Fruit fly (Drosophila melanogaster) whole organism, prepupa: Measurements from ENCODE around the gene CG6761.

Experiments
- Blimp-1 ChIP-seq: fragments of 200-800 bp; sonication (Bioruptor generic); optimal IDR thresholded peaks from 3 replicates; lab custom pipeline; 2017; ENCODE audit warnings: missing biosample characterization, missing genetic modification characterization, mild to moderate bottlenecking, moderate library complexity, missing genetic modification reagents
- CG10631 ChIP-seq: fragments of 200-800 bp; sonication (Bioruptor generic); optimal IDR thresholded peaks from 2 replicates; lab custom pipeline; 2016; ENCODE audit warnings: missing biosample characterization, missing genetic modification characterization
- CG10669 ChIP-seq: fragments of 200-800 bp; sonication (Bioruptor generic); optimal IDR thresholded peaks from 3 replicates; lab custom pipeline; 2018; ENCODE audit warnings: missing biosample characterization, mild to moderate bottlenecking, missing genetic modification characterization, moderate library complexity
- CG11294 ChIP-seq: fragments of 200-800 bp; sonication (Bioruptor generic); IDR thresholded peaks from 2 replicates; pipeline ENCODE4 v1.3.6; 2022; ENCODE audit warnings: missing biosample characterization, missing genetic modification characterization
- CG1621 ChIP-seq: fragments of 200-800 bp; sonication (Bioruptor generic); optimal IDR thresholded peaks from 3 replicates; lab custom pipeline; 2018; ENCODE audit warnings: missing biosample characterization, mild to moderate bottlenecking, missing genetic modification characterization
- CG16779 ChIP-seq: fragments of 200-800 bp; sonication (Bioruptor generic); optimal IDR thresholded peaks from 3 replicates; lab custom pipeline; 2017; ENCODE audit warnings: missing biosample characterization, mild to moderate bottlenecking, missing genetic modification characterization
- CG32006 ChIP-seq: fragments of 200-800 bp; sonication (Bioruptor generic); optimal IDR thresholded peaks from 3 replicates; lab custom pipeline; 2017; ENCODE audit warnings: missing biosample characterization, mild to moderate bottlenecking, missing genetic modification characterization
- CG34406 ChIP-seq: fragments of 200-800 bp; sonication (Bioruptor generic); optimal IDR thresholded peaks from 3 replicates; lab custom pipeline; 2016; ENCODE audit warnings: missing biosample characterization, missing genetic modification characterization
- CG4318 ChIP-seq: fragments of 200-800 bp; sonication (Bioruptor generic); optimal IDR thresholded peaks from 3 replicates; lab custom pipeline; 2017; ENCODE audit warnings: missing biosample characterization, mild to moderate bottlenecking, missing genetic modification characterization
- CG6163 ChIP-seq: fragments of 200-800 bp; sonication (Bioruptor generic); IDR thresholded peaks from 3 replicates; pipeline ENCODE4 v1.3.6; 2022; ENCODE audit warnings: missing biosample characterization, missing genetic modification characterization
- CG6276 ChIP-seq: fragments of 200-800 bp; sonication (Bioruptor generic); optimal IDR thresholded peaks from 2 replicates; lab custom pipeline; 2017; ENCODE audit warnings: missing biosample characterization, mild to moderate bottlenecking, missing genetic modification characterization
- CG6792 ChIP-seq: fragments of 200-800 bp; sonication (Bioruptor generic); optimal IDR thresholded peaks from 3 replicates; lab custom pipeline; 2016; ENCODE audit warnings: missing biosample characterization, missing genetic modification characterization
- CG6808 ChIP-seq: fragments of 200-800 bp; sonication (Bioruptor generic); optimal IDR thresholded peaks from 3 replicates; lab custom pipeline; 2017; ENCODE audit warnings: missing biosample characterization, missing genetic modification characterization, mild to moderate bottlenecking, moderate library complexity, missing genetic modification reagents
- CG6854 ChIP-seq: fragments of 200-800 bp; sonication (Bioruptor generic); optimal IDR thresholded peaks from 2 replicates; lab custom pipeline; 2017; ENCODE audit warnings: missing biosample characterization, mild to moderate bottlenecking, missing genetic modification characterization
- CG7368 ChIP-seq: fragments of 200-800 bp; sonication (Bioruptor generic); optimal IDR thresholded peaks from 3 replicates; lab custom pipeline; 2016; ENCODE audit warnings: missing biosample characterization, missing genetic modification characterization
- CG8119 ChIP-seq: fragments of 200-800 bp; sonication (Bioruptor generic); IDR thresholded peaks from 3 replicates; pipeline ENCODE4 v1.3.6; 2022; ENCODE audit warnings: missing biosample characterization, missing genetic modification characterization
- CG8319 ChIP-seq: fragments of 200-800 bp; sonication (Bioruptor generic); optimal IDR thresholded peaks from 3 replicates; lab custom pipeline; 2016; ENCODE audit warnings: missing biosample characterization, missing genetic modification characterization
- CG9139 ChIP-seq: fragments of 200-800 bp; sonication (Bioruptor generic); optimal IDR thresholded peaks from 3 replicates; lab custom pipeline; 2017; ENCODE audit warnings: missing biosample characterization, mild to moderate bottlenecking, missing genetic modification characterization
- Eip75B ChIP-seq: fragments of 200-800 bp; sonication (Bioruptor generic); optimal IDR thresholded peaks from 3 replicates; lab custom pipeline; 2016; ENCODE audit warnings: missing biosample characterization, missing genetic modification characterization
- Ets96B ChIP-seq: fragments of 200-800 bp; optimal IDR thresholded peaks from 2 replicates; lab custom pipeline; 2019; ENCODE audit warnings: missing biosample characterization, mild to moderate bottlenecking, missing genetic modification characterization, moderate library complexity
- Hr4 ChIP-seq: fragments of 200-800 bp; sonication (Bioruptor generic); optimal IDR thresholded peaks from 3 replicates; lab custom pipeline; 2016; ENCODE audit warnings: missing biosample characterization, missing genetic modification characterization
- Met ChIP-seq: fragments of 200-800 bp; sonication (Bioruptor generic); optimal IDR thresholded peaks from 3 replicates; lab custom pipeline; 2016; ENCODE audit warnings: missing biosample characterization, missing genetic modification characterization
- OdsH ChIP-seq: fragments of 200-800 bp; sonication (Bioruptor generic); optimal IDR thresholded peaks from 3 replicates; lab custom pipeline; 2016; ENCODE audit warnings: missing biosample characterization, missing genetic modification characterization
- Smox ChIP-seq: fragments of 200-800 bp; sonication (Bioruptor generic); optimal IDR thresholded peaks from 3 replicates; lab custom pipeline; 2016; ENCODE audit warnings: missing biosample characterization, missing genetic modification characterization
- Sox14 ChIP-seq: fragments of 200-800 bp; sonication (Bioruptor generic); optimal IDR thresholded peaks from 3 replicates; lab custom pipeline; 2016; ENCODE audit warnings: missing biosample characterization, missing genetic modification characterization
- Sox15 ChIP-seq: fragments of 200-800 bp; sonication (Bioruptor generic); optimal IDR thresholded peaks from 3 replicates; lab custom pipeline; 2016; ENCODE audit warnings: missing biosample characterization, missing genetic modification characterization
- achi ChIP-seq: fragments of 200-800 bp; sonication (Bioruptor generic); optimal IDR thresholded peaks from 3 replicates; lab custom pipeline; 2016; ENCODE audit warnings: missing biosample characterization, missing genetic modification characterization
- cyc ChIP-seq: fragments of 200-800 bp; sonication (Bioruptor generic); optimal IDR thresholded peaks from 3 replicates; lab custom pipeline; 2016; ENCODE audit warnings: missing biosample characterization, missing genetic modification characterization
- dac ChIP-seq: fragments of 200-800 bp; sonication (Bioruptor generic); optimal IDR thresholded peaks from 2 replicates; lab custom pipeline; 2017; ENCODE audit warnings: missing biosample characterization, mild to moderate bottlenecking, missing genetic modification characterization
- dsx ChIP-seq: fragments of 200-800 bp; optimal IDR thresholded peaks from 3 replicates; lab custom pipeline; 2019; ENCODE audit warnings: missing biosample characterization, mild to moderate bottlenecking, missing genetic modification characterization, moderate library complexity; ENCODE audit not compliant: poor library complexity, severe bottlenecking
- eg ChIP-seq: fragments of 200-800 bp; sonication (Bioruptor generic); IDR thresholded peaks from 3 replicates; pipeline ENCODE4 v1.3.6; 2022; ENCODE audit warnings: missing biosample characterization, missing genetic modification characterization
- fd85E ChIP-seq: fragments of 200-800 bp; sonication (Bioruptor generic); optimal IDR thresholded peaks from 3 replicates; lab custom pipeline; 2016; ENCODE audit warnings: missing biosample characterization, missing genetic modification characterization
- fkh ChIP-seq: fragments of 200-800 bp; sonication (Bioruptor generic); optimal IDR thresholded peaks from 3 replicates; lab custom pipeline; 2017; ENCODE audit warnings: missing biosample characterization, mild to moderate bottlenecking, missing genetic modification characterization, moderate library complexity
- lz ChIP-seq: fragments of 200-800 bp; sonication (Bioruptor generic); optimal IDR thresholded peaks from 3 replicates; lab custom pipeline; 2016; ENCODE audit warnings: missing biosample characterization, missing genetic modification characterization
- net ChIP-seq: fragments of 200-800 bp; sonication (Bioruptor generic); optimal IDR thresholded peaks from 3 replicates; lab custom pipeline; 2016; ENCODE audit warnings: missing biosample characterization, missing genetic modification characterization
- svp ChIP-seq: fragments of 200-800 bp; sonication (Bioruptor generic); peaks from one replicate; lab custom pipeline; 2016; ENCODE audit warnings: missing biosample characterization, missing genetic modification characterization
- topi ChIP-seq: fragments of 200-800 bp; sonication (Bioruptor generic); optimal IDR thresholded peaks from 3 replicates; lab custom pipeline; 2016; ENCODE audit warnings: missing biosample characterization, missing genetic modification characterization

Gene CG6761

DNA sequence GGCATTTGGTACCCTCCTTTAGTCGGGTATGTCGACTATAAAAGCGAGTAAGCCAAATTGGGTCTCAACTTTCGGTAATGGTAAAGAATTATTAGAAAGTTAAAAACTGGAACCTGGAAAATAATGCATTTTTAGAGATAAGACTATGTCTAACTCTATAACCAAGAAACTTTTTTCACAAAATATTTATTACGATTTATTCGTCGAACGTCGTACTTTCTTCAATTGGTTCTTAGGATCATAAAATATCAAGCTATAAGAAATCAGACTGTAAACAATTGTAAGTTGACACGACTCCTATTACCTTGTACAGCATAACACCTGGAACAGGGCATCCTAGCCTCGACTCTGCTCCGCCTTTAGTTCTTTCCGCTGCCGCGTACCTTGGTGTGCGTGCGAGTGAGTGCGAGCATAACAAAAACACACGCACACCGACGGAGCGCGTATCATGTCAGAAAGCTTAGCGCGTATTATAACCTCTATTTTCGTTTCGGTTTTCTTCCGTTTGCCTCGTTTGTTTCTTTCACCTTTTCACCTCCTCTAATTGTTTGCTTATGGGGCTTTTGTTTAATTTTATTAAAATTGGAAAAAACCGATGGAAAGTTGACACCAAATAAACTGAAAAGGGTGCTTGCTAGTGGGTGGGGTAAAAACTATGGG lies 10.4 kb downstream of the CG6761 start (continued):
- peak; percentile 93 for TF ChIP-seq CG6276 (GFP tag; lab: Kevin White, UChicago)
- TF ChIP-seq CG11294 (GFP tag; lab: Robert Waterston, UW) = peak; percentile 81
- TF ChIP-seq dac (GFP tag; lab: Kevin White, UChicago) = peak; percentile 92
- TF ChIP-seq OdsH (GFP tag; lab: Kevin White, UChicago) = peak; percentile 96
- peak; percentile 90 for TF ChIP-seq CG10669 (GFP tag; lab: Kevin White, UChicago)
- TF ChIP-seq achi (GFP tag; lab: Kevin White, UChicago) = peak; percentile 94
- TF ChIP-seq CG9139 (GFP tag; lab: Kevin White, UChicago) = peak; percentile 83
- TF ChIP-seq Eip75B (GFP tag; lab: Kevin White, UChicago) = peak; percentile 97
- TF ChIP-seq CG6792 (GFP tag; lab: Kevin White, UChicago) = peak; percentile 96
- peak; percentile 95 for TF ChIP-seq Sox15 (GFP tag; lab: Kevin White, UChicago)
- peak; percentile 89 for TF ChIP-seq Ets96B
- TF ChIP-seq Hr4 (GFP tag; lab: Kevin White, UChicago) = peak; percentile 96
- TF ChIP-seq CG34406 (GFP tag; lab: Kevin White, UChicago) = peak; percentile 94
- TF ChIP-seq Met (GFP tag; lab: Kevin White, UChicago) = peak; percentile 96
- TF ChIP-seq Blimp-1 (GFP tag; lab: Kevin White, UChicago) = peak; percentile 86
- TF ChIP-seq fd85E (GFP tag; lab: Kevin White, UChicago) = peak; percentile 64
- peak; percentile 77 for TF ChIP-seq CG6163 (GFP tag; lab: Robert Waterston, UW)
- TF ChIP-seq topi (GFP tag; lab: Kevin White, UChicago) = peak; percentile 97
- peak; percentile 86 for TF ChIP-seq CG7368 (GFP tag; lab: Kevin White, UChicago)
- TF ChIP-seq CG8119 (GFP tag; lab: Robert Waterston, UW) = peak; percentile 86
- TF ChIP-seq Sox14 (GFP tag; lab: Kevin White, UChicago) = peak; percentile 97
- TF ChIP-seq CG4318 (GFP tag; lab: Kevin White, UChicago) = peak; percentile 96
- TF ChIP-seq cyc (GFP tag; lab: Kevin White, UChicago) = peak; percentile 96
- peak; percentile 80 for TF ChIP-seq CG16779 (tag; lab: Kevin White, UChicago)
- peak; percentile 78 for TF ChIP-seq CG1621 (tag; lab: Kevin White, UChicago)
- peak; percentile 83; the same call in 2 of the 3 replicates for TF ChIP-seq eg (GFP tag; lab: Robert Waterston, UW)
- peak; percentile 97 for TF ChIP-seq lz (GFP tag; lab: Kevin White, UChicago)
- peak; percentile 90 for TF ChIP-seq CG8319
- peak; percentile 78 for TF ChIP-seq CG6854 (GFP tag; lab: Kevin White, UChicago)
- peak; percentile 95 for TF ChIP-seq Smox

DNA sequence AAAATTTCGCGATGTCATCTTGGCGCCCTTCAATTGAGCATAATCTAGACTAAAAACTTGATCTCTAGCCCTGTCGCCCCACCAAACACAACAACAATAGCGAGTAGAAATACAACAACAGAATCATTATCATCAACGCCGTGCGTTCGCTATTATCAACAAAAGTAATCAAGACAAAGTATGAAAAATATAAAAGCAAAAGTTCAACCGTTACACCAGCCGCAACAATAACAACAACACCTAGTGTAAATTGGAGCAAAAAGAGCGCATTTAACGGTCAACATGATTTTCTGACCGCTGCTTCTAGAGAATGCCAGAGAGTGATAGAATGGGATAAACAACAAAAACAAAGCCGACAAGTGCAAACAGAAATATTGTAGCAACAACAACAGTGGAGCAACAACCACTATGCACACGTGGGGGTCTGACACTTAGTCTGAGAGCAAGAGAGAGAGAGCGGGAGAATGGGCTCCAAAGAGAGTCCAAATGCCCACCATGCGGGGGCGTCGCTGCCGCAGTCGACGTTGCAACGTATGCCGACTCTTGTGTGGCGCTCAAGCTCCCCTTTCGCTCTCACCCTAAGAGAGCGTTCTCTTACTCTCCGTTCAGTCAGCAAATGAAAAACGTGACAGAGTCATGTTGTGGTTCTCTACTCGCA lies 11.0 kb downstream of the CG6761 start:
- TF ChIP-seq dsx (GFP tag; lab: Kevin White, UChicago) (peak; percentile 46), svp (peak; percentile 84), CG16779 (tag; lab: Kevin White, UChicago) (no peak), Sox14 (GFP tag; lab: Kevin White, UChicago) (no peak), fkh (GFP tag; lab: Kevin White, UChicago) (peak; percentile 84), CG6163 (GFP tag; lab: Robert Waterston, UW) (peak; percentile 7; the same call in 1 of the 3 replicates), CG32006 (GFP tag; lab: Kevin White, UChicago) (no peak)

DNA sequence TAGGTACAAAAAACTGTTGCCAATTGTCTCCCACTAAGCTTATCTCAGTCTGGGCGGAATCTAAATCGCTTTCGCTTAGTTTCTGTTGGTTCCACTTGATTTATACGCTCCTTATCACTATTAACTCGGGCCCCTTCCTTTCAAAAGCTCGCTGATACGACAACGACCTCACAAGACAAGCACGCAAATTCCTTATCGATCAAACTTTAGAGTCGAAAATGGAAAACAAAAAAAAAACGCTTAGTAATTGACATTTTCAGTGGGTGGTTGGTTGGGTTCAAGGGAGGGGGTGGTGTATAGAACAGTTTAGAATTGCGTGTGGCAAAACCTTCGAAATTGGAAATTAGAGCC lies 11.9 kb downstream of the CG6761 start:
- no peak for TF ChIP-seq CG6808 (GFP tag; lab: Kevin White, UChicago)
- no peak for TF ChIP-seq CG10631 (GFP tag; lab: Kevin White, UChicago)
- TF ChIP-seq svp = no peak
- TF ChIP-seq Sox14 (GFP tag; lab: Kevin White, UChicago) = no peak
- TF ChIP-seq net = no peak
- TF ChIP-seq OdsH (GFP tag; lab: Kevin White, UChicago) = no peak
